Fruit fly (Drosophila melanogaster): ENCODE data around the gene CG12746.

CG12746 gene

DNA sequence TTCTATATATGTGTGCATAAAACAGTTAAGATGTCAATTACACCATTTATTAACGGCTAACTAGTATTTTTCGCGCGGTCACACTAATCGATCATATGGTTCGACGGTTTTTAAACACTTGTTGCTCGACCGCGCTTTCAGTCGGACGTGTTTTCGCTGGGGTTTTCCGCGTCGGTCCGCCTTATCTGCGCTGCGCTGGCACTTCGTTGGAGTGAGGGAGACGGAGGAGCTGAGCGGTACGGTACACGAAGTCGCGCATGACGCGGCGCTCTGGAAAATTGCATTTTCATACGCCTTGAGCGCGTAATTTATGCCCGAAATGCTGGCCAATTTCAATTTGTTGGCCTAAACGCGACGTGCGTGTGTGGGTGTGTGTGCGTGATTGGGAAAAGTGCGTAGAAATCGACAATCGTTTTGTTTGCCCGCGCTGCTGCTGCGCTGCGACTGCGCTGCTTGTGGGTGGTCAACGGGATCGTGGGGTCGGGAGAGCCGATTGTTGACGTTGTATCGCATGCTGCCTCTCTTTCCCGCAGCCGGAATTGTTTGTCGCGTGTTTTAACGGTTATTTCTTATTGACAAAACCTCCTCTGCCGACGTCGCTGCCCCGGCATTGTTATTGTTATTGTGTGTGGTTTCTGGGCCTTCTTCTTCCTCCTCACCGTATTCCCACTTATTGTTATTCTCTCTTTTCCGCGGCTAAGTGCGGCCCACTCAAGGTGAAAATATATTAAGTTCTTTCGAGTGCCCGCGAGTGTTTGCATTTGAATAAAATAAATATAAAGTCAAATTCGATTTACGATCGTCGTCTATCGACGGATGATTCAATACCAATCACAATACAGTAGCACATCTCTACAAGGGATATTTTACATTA lies 47.4 kb upstream of the CG12746 start, which contains the start of gene Itpr (continued):
- no peak for TF ChIP-seq pho (GFP tag; optimal IDR thresholded peaks at IDR 0.05)
- no peak for TF ChIP-seq CHES-1-like (GFP tag; optimal IDR thresholded peaks at IDR 0.05)
- no peak; the same call in 2 of the 3 replicates for TF ChIP-seq CG11695 (GFP tag; IDR thresholded peaks at IDR 0.05)
- 0 out of 2 replicates have a peak, but pooled peaks have one; percentile 3 for TF ChIP-seq NFAT (GFP tag; IDR thresholded peaks at IDR 0.05)
- no peak for TF ChIP-seq tio (GFP tag; optimal IDR thresholded peaks at IDR 0.05)
- TF ChIP-seq PHDP (tag; optimal IDR thresholded peaks at IDR 0.05): no peak
- peak; percentile 98 for TF ChIP-seq kah (GFP tag; optimal IDR thresholded peaks at IDR 0.05)
- no peak for TF ChIP-seq gsb (GFP tag; IDR thresholded peaks at IDR 0.05)
- no peak for TF ChIP-seq gsb-n (tag; optimal IDR thresholded peaks at IDR 0.05)
- no peak for TF ChIP-seq CG14710 (tag; optimal IDR thresholded peaks at IDR 0.05)
- TF ChIP-seq CG3281 (GFP tag; optimal IDR thresholded peaks at IDR 0.05): no peak
- TF ChIP-seq CG3838 (GFP tag; optimal IDR thresholded peaks at IDR 0.05): no peak
- TF ChIP-seq gce (GFP tag; IDR thresholded peaks at IDR 0.05): no peak
- TF ChIP-seq al (GFP tag; IDR thresholded peaks at IDR 0.05): no peak
- no peak for TF ChIP-seq CG9437 (GFP tag; optimal IDR thresholded peaks at IDR 0.05)
- TF ChIP-seq CG17186 (GFP tag; optimal IDR thresholded peaks at IDR 0.05): no peak
- no peak; the same call in 2 of the 3 replicates for TF ChIP-seq row (GFP tag; IDR thresholded peaks at IDR 0.05)
- no peak for TF ChIP-seq maf-S (GFP tag; optimal IDR thresholded peaks at IDR 0.05)
- no peak for TF ChIP-seq pan (optimal IDR thresholded peaks at IDR 0.05)
- TF ChIP-seq pan (GFP tag; optimal IDR thresholded peaks at IDR 0.05 in 1 of 2, IDR thresholded peaks at IDR 0.05 in 1 of 2): peak in 1 of 2 experiments; percentile 6
- no peak for TF ChIP-seq Fer3 (tag; optimal IDR thresholded peaks at IDR 0.05)
- no peak for TF ChIP-seq emc (GFP tag; optimal IDR thresholded peaks at IDR 0.05)
- TF ChIP-seq Dref (GFP tag; IDR thresholded peaks at IDR 0.05): 0 out of 2 replicates have a peak, but pooled peaks have one; percentile 23
- TF ChIP-seq vfl (GFP tag; optimal IDR thresholded peaks at IDR 0.05): no peak
- no peak for TF ChIP-seq luna (GFP tag; optimal IDR thresholded peaks at IDR 0.05)
- TF ChIP-seq MBD-R2 (GFP tag; IDR thresholded peaks at IDR 0.05): no peak
- no peak for TF ChIP-seq Mrtf (GFP tag; IDR thresholded peaks at IDR 0.05)
- no peak for TF ChIP-seq CG12104 (GFP tag; optimal IDR thresholded peaks at IDR 0.05)
- no peak for TF ChIP-seq Nf-YA (GFP tag; IDR thresholded peaks at IDR 0.05)
- no peak for TF ChIP-seq Chrac-16 (GFP tag; optimal IDR thresholded peaks at IDR 0.05)
- no peak for TF ChIP-seq trem (tag; optimal IDR thresholded peaks at IDR 0.05)
- no peak for TF ChIP-seq CG7786 (GFP tag; optimal IDR thresholded peaks at IDR 0.05)
- peak; percentile 27 for TF ChIP-seq dm (GFP tag; optimal IDR thresholded peaks at IDR 0.05)
- TF ChIP-seq chn (GFP tag; optimal IDR thresholded peaks at IDR 0.05): peak; percentile 25
- TF ChIP-seq Jarid2 (GFP tag; optimal IDR thresholded peaks at IDR 0.05): peak; percentile 87
- TF ChIP-seq H2.0 (GFP tag; IDR thresholded peaks at IDR 0.05): no peak
- TF ChIP-seq CG8359 (GFP tag; optimal IDR thresholded peaks at IDR 0.05; ENCODE audit: borderline replicate concordance): no peak
- TF ChIP-seq E2f2 (GFP tag; IDR thresholded peaks at IDR 0.05): peak; percentile 34; the same call in 1 of the 2 replicates
- TF ChIP-seq Dp (GFP tag; optimal IDR thresholded peaks at IDR 0.05): peak; percentile 37
- TF ChIP-seq Sry-β (GFP tag; optimal IDR thresholded peaks at IDR 0.05): no peak
- TF ChIP-seq CG10979 (tag; optimal IDR thresholded peaks at IDR 0.05): no peak
- TF ChIP-seq CG33213 (GFP tag; optimal IDR thresholded peaks at IDR 0.05): no peak
- peak; percentile 5 for TF ChIP-seq bcd (GFP tag; optimal IDR thresholded peaks at IDR 0.05)
- peak; percentile 55; the same call in 1 of the 2 replicates for TF ChIP-seq CG11696 (GFP tag; IDR thresholded peaks at IDR 0.05)
- TF ChIP-seq Gsc (GFP tag; IDR thresholded peaks at IDR 0.05): no peak
- TF ChIP-seq CG10431 (GFP tag; optimal IDR thresholded peaks at IDR 0.05): peak; percentile 7
- no peak for TF ChIP-seq yki (optimal IDR thresholded peaks at IDR 0.05)
- TF ChIP-seq Hey (tag; optimal IDR thresholded peaks at IDR 0.05): no peak
- no peak for TF ChIP-seq lilli (GFP tag; optimal IDR thresholded peaks at IDR 0.05)
- no peak for TF ChIP-seq dmrt99B (tag; optimal IDR thresholded peaks at IDR 0.05)
- TF ChIP-seq Oli (tag; optimal IDR thresholded peaks at IDR 0.05): no peak

All from whole organism, embryonic.